Worm (Caenorhabditis elegans): Measurements from ENCODE around the gene F21D5.3.
A peak's percentile ranks its signal among the peaks of the same experiment; 100 is the strongest.

Gene F21D5.3

ce11 chrIV:8743654-8744332 lies 13.2 kb downstream of the F21D5.3 start, which contains the start of gene F21D5.7 (continued):
- TF ChIP-seq fkh-10 (GFP tag; optimal IDR thresholded peaks at IDR 0.05) (no peak), nhr-11 (tag; optimal IDR thresholded peaks at IDR 0.05) (peak; percentile 12), tag-97 (GFP tag; IDR thresholded peaks at IDR 0.05) (no peak), jun-1 (tag; optimal IDR thresholded peaks at IDR 0.05) (no peak), php-3 (GFP tag; IDR thresholded peaks at IDR 0.05) (peak; percentile 80), nhr-102 (tag; optimal IDR thresholded peaks at IDR 0.05) (peak; percentile 74), daf-12 (tag; optimal IDR thresholded peaks at IDR 0.05) (no peak), dve-1 (tag; optimal IDR thresholded peaks at IDR 0.05; ENCODE audit: insufficient read depth) (peak; percentile 91), spr-3 (GFP tag; optimal IDR thresholded peaks at IDR 0.05) (no peak), ceh-28 (tag; optimal IDR thresholded peaks at IDR 0.05) (peak; percentile 33), zip-11 (GFP tag; IDR thresholded peaks at IDR 0.05) (no peak), ZK546.5 (tag; optimal IDR thresholded peaks at IDR 0.05) (no peak), unc-130 (GFP tag; optimal IDR thresholded peaks at IDR 0.05) (peak; percentile 18), dmd-6 (GFP tag; IDR thresholded peaks at IDR 0.05) (no peak; the same call in none of the 2 replicates), ceh-82 (tag; optimal IDR thresholded peaks at IDR 0.05) (no peak), nhr-6 (tag; optimal IDR thresholded peaks at IDR 0.05) (peak; percentile 46), daf-8 (GFP tag; IDR thresholded peaks at IDR 0.05) (no peak), lsy-2 (tag; optimal IDR thresholded peaks at IDR 0.05) (peak in 1 of 2 experiments; percentile 90), gei-8 (GFP tag; optimal IDR thresholded peaks at IDR 0.05) (no peak), lin-13 (GFP tag; optimal IDR thresholded peaks at IDR 0.05) (peak; percentile 35), mes-2 (tag; optimal IDR thresholded peaks at IDR 0.05; ENCODE audit: poor library complexity, severe bottlenecking) (peak; percentile 76), vab-7 (GFP tag; IDR thresholded peaks at IDR 0.05) (no peak), nhr-111 (GFP tag; optimal IDR thresholded peaks at IDR 0.05) (no peak), duxl-1 (tag; optimal IDR thresholded peaks at IDR 0.05; ENCODE audit: poor library complexity) (peak; percentile 72), spr-1 (tag; optimal IDR thresholded peaks at IDR 0.05) (peak; percentile 46), saeg-2 (GFP tag; IDR thresholded peaks at IDR 0.05) (no peak), ces-1 (GFP tag; optimal IDR thresholded peaks at IDR 0.05) (no peak), set-16 (GFP tag; IDR thresholded peaks at IDR 0.05) (no peak), ama-1 (optimal IDR thresholded peaks at IDR 0.05) (no peak), Y48G9A.11 (GFP tag; IDR thresholded peaks at IDR 0.05) (no peak), zfp-2 (tag; optimal IDR thresholded peaks at IDR 0.05) (no peak), nhr-77 (tag; optimal IDR thresholded peaks at IDR 0.05) (peak; percentile 58), aly-2 (tag; optimal IDR thresholded peaks at IDR 0.05) (no peak), F26F4.8 (GFP tag; conservative IDR thresholded peaks at IDR 0.05) (no peak), madf-5 (GFP tag; IDR thresholded peaks at IDR 0.05) (no peak), lin-39 (tag; optimal IDR thresholded peaks at IDR 0.05) (no peak), lim-7 (GFP tag; IDR thresholded peaks at IDR 0.05) (no peak), ceh-32 (tag; optimal IDR thresholded peaks at IDR 0.05; ENCODE audit: poor library complexity) (no peak), nhr-10 (tag; optimal IDR thresholded peaks at IDR 0.05) (no peak), ZK337.2 (GFP tag; IDR thresholded peaks at IDR 0.05) (no peak), daf-16 (GFP tag; optimal IDR thresholded peaks at IDR 0.05) (peak in 1 of 2 experiments; percentile 34), daf-16 (tag; optimal IDR thresholded peaks at IDR 0.05) (peak; percentile 70), Y75B8A.6 (GFP tag; IDR thresholded peaks at IDR 0.05) (no peak), skn-1 (tag; optimal IDR thresholded peaks at IDR 0.05) (no peak), lin-15B (tag; optimal IDR thresholded peaks at IDR 0.05) (no peak), rbr-2 (tag; optimal IDR thresholded peaks at IDR 0.05) (peak; percentile 64), ztf-7 (tag; optimal IDR thresholded peaks at IDR 0.05) (peak; percentile 72), nhr-237 (tag; optimal IDR thresholded peaks at IDR 0.05) (no peak), attf-4 (tag; optimal IDR thresholded peaks at IDR 0.05) (no peak), lin-29 (GFP tag; IDR thresholded peaks at IDR 0.05) (no peak), D1046.2 (GFP tag; IDR thresholded peaks at IDR 0.05) (no peak), ceh-44 (GFP tag; IDR thresholded peaks at IDR 0.05) (no peak)

Data from whole organism, L4 larva.